Fruit fly (Drosophila melanogaster) whole organism, embryonic: Measurements from ENCODE around the gene Cp190.
A peak's percentile ranks its signal among the peaks of the same experiment; 100 is the strongest.

Experiments used
- CG7963 ChIP-seq: fragments of 200-800 bp; sonication (Bioruptor generic); IDR thresholded peaks from 3 replicates; pipeline ENCODE4 v1.3.6; 2022; ENCODE audit warnings: missing biosample characterization, missing genetic modification characterization; ENCODE audit not compliant: partially characterized antibody
- Dp ChIP-seq: fragments of 200-800 bp; sonication (Bioruptor generic); optimal IDR thresholded peaks from 2 replicates; lab custom pipeline; 2018; ENCODE audit warnings: missing biosample characterization, mild to moderate bottlenecking, missing genetic modification characterization, moderate library complexity
- ato ChIP-seq: fragments of 200-800 bp; sonication (Bioruptor generic); IDR thresholded peaks from 2 replicates; pipeline ENCODE4 v1.3.6; 2022; ENCODE audit warnings: missing biosample characterization, missing genetic modification characterization; ENCODE audit not compliant: partially characterized antibody

- TF ChIP-seq Dp (GFP tag; lab: Kevin White, UChicago) = peak; percentile 96
- no peak for TF ChIP-seq CG7963
- TF ChIP-seq ato (GFP tag; lab: Robert Waterston, UW) = no peak
Observed at dm6 chr3R:15286024-15286692, 11.1 kb upstream of the Cp190 start.
